Fruit fly (Drosophila melanogaster): ENCODE results near the gene CG18549.

Gene CG18549

dm6 chr3R:12439401-12440143, 9.5 kb upstream of the CG18549 start, which contains the start of gene Desat1 (continued):
- TF ChIP-seq Opbp (GFP tag; IDR thresholded peaks at IDR 0.05; ENCODE audit: partially characterized antibody) (peak; percentile 93), CG11696 (GFP tag; IDR thresholded peaks at IDR 0.05) (no peak), ftz-f1 (GFP tag; optimal IDR thresholded peaks at IDR 0.05) (peak; percentile 8), CG9609 (GFP tag; optimal IDR thresholded peaks at IDR 0.05) (no peak), CG5953 (GFP tag; IDR thresholded peaks at IDR 0.05) (no peak), NFAT (GFP tag; IDR thresholded peaks at IDR 0.05) (peak; percentile 9; the same call in 1 of the 2 replicates), Spps (tag; optimal IDR thresholded peaks at IDR 0.05) (no peak), ap (GFP tag; IDR thresholded peaks at IDR 0.05) (no peak), CG9727 (GFP tag; optimal IDR thresholded peaks at IDR 0.05) (no peak), Dfd (GFP tag; optimal IDR thresholded peaks at IDR 0.05) (no peak), Bgb (GFP tag; IDR thresholded peaks at IDR 0.05; ENCODE audit: partially characterized antibody) (peak; percentile 90), Xrp1 (GFP tag; IDR thresholded peaks at IDR 0.05) (no peak), sd (tag; optimal IDR thresholded peaks at IDR 0.05) (peak; percentile 29), D (optimal IDR thresholded peaks at IDR 0.05) (no peak), D (GFP tag; optimal IDR thresholded peaks at IDR 0.05) (no peak), CG8290 (GFP tag; optimal IDR thresholded peaks at IDR 0.05) (peak; percentile 26), CG8290 (tag; optimal IDR thresholded peaks at IDR 0.05) (peak in 1 of 2 experiments; percentile 18), hbn (GFP tag; IDR thresholded peaks at IDR 0.05; ENCODE audit: partially characterized antibody) (peak; percentile 89), br (optimal IDR thresholded peaks at IDR 0.05) (no peak), org-1 (GFP tag; optimal IDR thresholded peaks at IDR 0.05) (no peak), zen2 (GFP tag; IDR thresholded peaks at IDR 0.05; ENCODE audit: partially characterized antibody) (peak; percentile 88), ato (GFP tag; IDR thresholded peaks at IDR 0.05; ENCODE audit: partially characterized antibody) (peak; percentile 86), usp (GFP tag; optimal IDR thresholded peaks at IDR 0.05) (no peak), Hr78 (GFP tag; optimal IDR thresholded peaks at IDR 0.05) (peak in 1 of 2 experiments; percentile 41), Vsx1 (GFP tag; optimal IDR thresholded peaks at IDR 0.05) (no peak), Chrac-16 (GFP tag; optimal IDR thresholded peaks at IDR 0.05) (no peak), insv (GFP tag; optimal IDR thresholded peaks at IDR 0.05) (peak; percentile 86 to 97), CG34224 (GFP tag; IDR thresholded peaks at IDR 0.05; ENCODE audit: partially characterized antibody) (peak; percentile 94), fd96Cb (tag; optimal IDR thresholded peaks at IDR 0.05) (no peak), CG15073 (GFP tag; optimal IDR thresholded peaks at IDR 0.05) (no peak), Fer3 (tag; optimal IDR thresholded peaks at IDR 0.05) (no peak), Abd-B (GFP tag; optimal IDR thresholded peaks at IDR 0.05) (peak; percentile 41), Sry-β (GFP tag; optimal IDR thresholded peaks at IDR 0.05) (peak; percentile 55), Doc3 (GFP tag; IDR thresholded peaks at IDR 0.05; ENCODE audit: partially characterized antibody) (peak; percentile 90), ttk (GFP tag; IDR thresholded peaks at IDR 0.05) (no peak), CG11456 (GFP tag; IDR thresholded peaks at IDR 0.05) (no peak), CG32767 (GFP tag; IDR thresholded peaks at IDR 0.05) (no peak), CG2129 (GFP tag; IDR thresholded peaks at IDR 0.05; ENCODE audit: partially characterized antibody) (peak; percentile 72), pum (GFP tag; optimal IDR thresholded peaks at IDR 0.05) (no peak), C15 (GFP tag; IDR thresholded peaks at IDR 0.05) (no peak), E2f2 (GFP tag; IDR thresholded peaks at IDR 0.05) (peak; percentile 49; the same call in 1 of the 2 replicates), sug (tag; optimal IDR thresholded peaks at IDR 0.05) (peak; percentile 22), CG30020 (tag; optimal IDR thresholded peaks at IDR 0.05) (peak; percentile 32), CG1792 (GFP tag; optimal IDR thresholded peaks at IDR 0.05) (no peak), Dp (GFP tag; optimal IDR thresholded peaks at IDR 0.05) (peak; percentile 58), HmgZ (tag; optimal IDR thresholded peaks at IDR 0.05) (peak; percentile 36), CG1832 (GFP tag; optimal IDR thresholded peaks at IDR 0.05) (no peak), bbx (GFP tag; IDR thresholded peaks at IDR 0.05; ENCODE audit: partially characterized antibody) (peak; percentile 96), psq (GFP tag; optimal IDR thresholded peaks at IDR 0.05) (no peak)

Measured in whole organism, embryonic.